Worm (Caenorhabditis elegans): ENCODE results near the gene srg-39.

DNA sequence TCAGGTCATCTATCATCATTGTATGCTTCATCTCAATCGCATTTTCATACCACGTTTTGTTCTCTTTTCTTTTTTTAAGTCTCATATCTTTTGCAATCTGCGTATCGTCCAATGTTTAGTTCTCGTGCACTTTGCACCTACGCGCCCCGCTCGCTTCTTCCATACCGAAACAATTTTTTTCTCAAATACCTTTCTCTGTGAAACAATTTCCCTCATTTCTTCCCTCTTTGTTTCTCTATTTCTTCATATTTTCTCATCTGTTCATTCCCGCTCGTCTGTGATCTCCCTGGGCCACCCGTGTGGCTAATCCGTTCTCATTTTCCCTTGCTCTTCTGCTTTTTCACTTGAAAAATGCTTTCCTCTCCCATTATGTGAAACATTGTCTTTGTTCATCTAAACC is 11.9 kb downstream of the srg-39 start:
- TF ChIP-seq ztf-4 (tag; optimal IDR thresholded peaks at IDR 0.05) = no peak
- no peak for TF ChIP-seq aly-2 (tag; optimal IDR thresholded peaks at IDR 0.05)
- no peak for TF ChIP-seq lin-39 (tag; optimal IDR thresholded peaks at IDR 0.05)
- no peak for TF ChIP-seq nhr-77 (tag; optimal IDR thresholded peaks at IDR 0.05)
- no peak for TF ChIP-seq nhr-76 (tag; optimal IDR thresholded peaks at IDR 0.05)
- no peak for TF ChIP-seq nhr-11 (tag; optimal IDR thresholded peaks at IDR 0.05)
- no peak for TF ChIP-seq ceh-16 (tag; optimal IDR thresholded peaks at IDR 0.05)
- TF ChIP-seq daf-12 (tag; optimal IDR thresholded peaks at IDR 0.05) = no peak
- no peak for TF ChIP-seq unc-39 (tag; optimal IDR thresholded peaks at IDR 0.05)
- peak; percentile 40 for TF ChIP-seq elt-2 (tag; optimal IDR thresholded peaks at IDR 0.05)

All from whole organism, L3 larva.